Fruit fly (Drosophila melanogaster): ENCODE data around the gene Col4a1.

Gene Col4a1

dm6 chr2L:5010784-5011260 is 18.6 kb upstream of the Col4a1 start, which contains the start of the genes CG31917, Tfb5 and SelT:
Gene CG31917, minus strand, starts transcription at chr2L:5010834.
Gene Tfb5, minus strand, starts transcription at chr2L:5010834.
Gene SelT, plus strand, starts transcription at chr2L:5010922.
- no peak for TF ChIP-seq ttk (optimal IDR thresholded peaks at IDR 0.05)
- no peak for TF ChIP-seq h (optimal IDR thresholded peaks at IDR 0.05)
- no peak for TF ChIP-seq Sin3A (optimal IDR thresholded peaks at IDR 0.05)
- TF ChIP-seq insv (optimal IDR thresholded peaks at IDR 0.05): no peak
- TF ChIP-seq Myc (optimal IDR thresholded peaks at IDR 0.05): no peak
- TF ChIP-seq psq (optimal IDR thresholded peaks at IDR 0.05): no peak

dm6 chr2L:5020479-5020878 is 8.9 kb upstream of the Col4a1 start:
- no peak for TF ChIP-seq h (optimal IDR thresholded peaks at IDR 0.05)
- TF ChIP-seq insv (optimal IDR thresholded peaks at IDR 0.05): no peak
- no peak for TF ChIP-seq ttk (optimal IDR thresholded peaks at IDR 0.05)
- no peak for TF ChIP-seq Myc (optimal IDR thresholded peaks at IDR 0.05)
- TF ChIP-seq psq (optimal IDR thresholded peaks at IDR 0.05): no peak
- TF ChIP-seq Sin3A (optimal IDR thresholded peaks at IDR 0.05): no peak

- TF ChIP-seq h (optimal IDR thresholded peaks at IDR 0.05) (no peak), psq (optimal IDR thresholded peaks at IDR 0.05) (no peak), Myc (optimal IDR thresholded peaks at IDR 0.05) (no peak), insv (optimal IDR thresholded peaks at IDR 0.05) (no peak), Sin3A (optimal IDR thresholded peaks at IDR 0.05) (no peak)
Measured at dm6 chr2L:5022602-5023001, 6.8 kb upstream of the Col4a1 start.

dm6 chr2L:5025557-5025956 is 3.9 kb upstream of the Col4a1 start:
- no peak for TF ChIP-seq psq (optimal IDR thresholded peaks at IDR 0.05)

- TF ChIP-seq psq (optimal IDR thresholded peaks at IDR 0.05) (no peak), insv (optimal IDR thresholded peaks at IDR 0.05) (no peak), Myc (optimal IDR thresholded peaks at IDR 0.05) (no peak), h (optimal IDR thresholded peaks at IDR 0.05) (no peak), ttk (optimal IDR thresholded peaks at IDR 0.05) (no peak), Sin3A (optimal IDR thresholded peaks at IDR 0.05) (no peak)
Measured at dm6 chr2L:5027321-5028069, 1.9 kb upstream of the Col4a1 start.

dm6 chr2L:5028091-5028490 is 1.3 kb upstream of the Col4a1 start, which contains the start of gene vkg:
Gene vkg, minus strand, starts transcription at chr2L:5028191.
- TF ChIP-seq h (optimal IDR thresholded peaks at IDR 0.05): no peak
- TF ChIP-seq ttk (optimal IDR thresholded peaks at IDR 0.05): no peak
- TF ChIP-seq Myc (optimal IDR thresholded peaks at IDR 0.05): no peak
- no peak for TF ChIP-seq psq (optimal IDR thresholded peaks at IDR 0.05)
- TF ChIP-seq insv (optimal IDR thresholded peaks at IDR 0.05): no peak
- no peak for TF ChIP-seq Sin3A (optimal IDR thresholded peaks at IDR 0.05)

- no peak for TF ChIP-seq Sin3A (optimal IDR thresholded peaks at IDR 0.05)
- TF ChIP-seq h (optimal IDR thresholded peaks at IDR 0.05): no peak
- no peak for TF ChIP-seq ttk (optimal IDR thresholded peaks at IDR 0.05)
- no peak for TF ChIP-seq psq (optimal IDR thresholded peaks at IDR 0.05)
Measured at dm6 chr2L:5029809-5030108, 350 bp downstream of the Col4a1 start.

dm6 chr2L:5030535-5030934 is 1.1 kb downstream of the Col4a1 start:
- TF ChIP-seq h (optimal IDR thresholded peaks at IDR 0.05) (no peak), Sin3A (optimal IDR thresholded peaks at IDR 0.05) (no peak), Myc (optimal IDR thresholded peaks at IDR 0.05) (no peak), insv (optimal IDR thresholded peaks at IDR 0.05) (no peak), ttk (optimal IDR thresholded peaks at IDR 0.05) (no peak), psq (optimal IDR thresholded peaks at IDR 0.05) (no peak)

- TF ChIP-seq insv (optimal IDR thresholded peaks at IDR 0.05): no peak
- no peak for TF ChIP-seq psq (optimal IDR thresholded peaks at IDR 0.05)
- TF ChIP-seq h (optimal IDR thresholded peaks at IDR 0.05): no peak
- TF ChIP-seq Myc (optimal IDR thresholded peaks at IDR 0.05): no peak
- no peak for TF ChIP-seq Sin3A (optimal IDR thresholded peaks at IDR 0.05)
- TF ChIP-seq ttk (optimal IDR thresholded peaks at IDR 0.05): no peak
Measured at dm6 chr2L:5031399-5031798, 2.0 kb downstream of the Col4a1 start.

dm6 chr2L:5031886-5032285 is 2.5 kb downstream of the Col4a1 start:
- TF ChIP-seq insv (optimal IDR thresholded peaks at IDR 0.05) (no peak), Sin3A (optimal IDR thresholded peaks at IDR 0.05) (no peak), Myc (optimal IDR thresholded peaks at IDR 0.05) (no peak), ttk (optimal IDR thresholded peaks at IDR 0.05) (no peak)

dm6 chr2L:5036120-5036519 is 6.7 kb downstream of the Col4a1 start:
- TF ChIP-seq psq (optimal IDR thresholded peaks at IDR 0.05) (no peak), Sin3A (optimal IDR thresholded peaks at IDR 0.05) (no peak), insv (optimal IDR thresholded peaks at IDR 0.05) (no peak), h (optimal IDR thresholded peaks at IDR 0.05) (no peak), Myc (optimal IDR thresholded peaks at IDR 0.05) (no peak), ttk (optimal IDR thresholded peaks at IDR 0.05) (no peak)

dm6 chr2L:5037402-5037860 is 8.0 kb downstream of the Col4a1 start, which contains the start of the genes CG14042 and SP555:
Gene CG14042, plus strand, starts transcription at chr2L:5037709.
Gene SP555, plus strand, starts transcription at chr2L:5037709.
- TF ChIP-seq Sin3A (optimal IDR thresholded peaks at IDR 0.05): no peak
- TF ChIP-seq psq (optimal IDR thresholded peaks at IDR 0.05): no peak
- TF ChIP-seq Myc (optimal IDR thresholded peaks at IDR 0.05): no peak

dm6 chr2L:5042076-5042475 is 12.7 kb downstream of the Col4a1 start:
- TF ChIP-seq h (optimal IDR thresholded peaks at IDR 0.05) (no peak), Sin3A (optimal IDR thresholded peaks at IDR 0.05) (no peak), insv (optimal IDR thresholded peaks at IDR 0.05) (no peak), psq (optimal IDR thresholded peaks at IDR 0.05) (no peak), ttk (optimal IDR thresholded peaks at IDR 0.05) (no peak), Myc (optimal IDR thresholded peaks at IDR 0.05) (no peak)

Data from Kc167 (cell line).